Worm (Caenorhabditis elegans): ENCODE results near the gene rps-5.

- TF ChIP-seq unc-39 (tag; optimal IDR thresholded peaks at IDR 0.05): peak; percentile 48
- peak; percentile 13 for TF ChIP-seq daf-12 (tag; optimal IDR thresholded peaks at IDR 0.05)
- TF ChIP-seq ama-1 (optimal IDR thresholded peaks at IDR 0.05): peak; percentile 91
- TF ChIP-seq mdl-1 (tag; optimal IDR thresholded peaks at IDR 0.05): peak; percentile 40 to 92
- TF ChIP-seq madf-5 (GFP tag; IDR thresholded peaks at IDR 0.05): no peak
- TF ChIP-seq fos-1 (tag; optimal IDR thresholded peaks at IDR 0.05): no peak
- no peak for TF ChIP-seq nhr-111 (GFP tag; optimal IDR thresholded peaks at IDR 0.05)
- no peak for TF ChIP-seq R02D3.7 (tag; optimal IDR thresholded peaks at IDR 0.05)
Measured at ce11 chrIV:11082789-11083235, 28.0 kb downstream of the rps-5 start.

All from whole organism, L4 larva.